Worm (Caenorhabditis elegans) whole organism, L1 larva: ENCODE data around the gene M106.2.
A peak's percentile ranks its signal among the peaks of the same experiment; 100 is the strongest.

Experiments
- C16A3.4 ChIP-seq: fragments of 150-350 bp; optimal IDR thresholded peaks from 2 replicates; lab custom pipeline; 2014; ENCODE audit warnings: missing biosample characterization, missing genetic modification characterization
- F16B12.6 ChIP-seq: fragments of 150-350 bp; optimal IDR thresholded peaks from 2 replicates; lab custom pipeline; 2014; ENCODE audit warnings: missing biosample characterization, missing genetic modification characterization
- aha-1 ChIP-seq: fragments of 150-350 bp; optimal IDR thresholded peaks from 2 replicates; lab custom pipeline; 2014; ENCODE audit warnings: missing biosample characterization, missing genetic modification characterization
- alr-1 ChIP-seq: fragments of 200-800 bp; sonication (Bioruptor generic); optimal IDR thresholded peaks from 2 replicates; lab custom pipeline; 2018; ENCODE audit warnings: borderline replicate concordance, mild to moderate bottlenecking, missing genetic modification characterization, missing compliant biosample characterization
- blmp-1 ChIP-seq: fragments of 150-350 bp; optimal IDR thresholded peaks from 2 replicates; lab custom pipeline; 2014; ENCODE audit warnings: missing biosample characterization, missing genetic modification characterization
- ceh-82 ChIP-seq, 3 experiments: fragments of 150-350 bp in 1 of 3; sonication (generic microtip) in 2 of 3; optimal IDR thresholded peaks; 2 replicates each; lab custom pipeline; 2014 to 2017; ENCODE audit warnings: missing biosample characterization in 3 of 3, missing genetic modification characterization in 3 of 3
- ceh-90 ChIP-seq: sonication (generic microtip); optimal IDR thresholded peaks from 2 replicates; lab custom pipeline; 2016; ENCODE audit warnings: missing genetic modification characterization, missing compliant biosample characterization
- ces-1 ChIP-seq: fragments of 150-350 bp; optimal IDR thresholded peaks from 2 replicates; lab custom pipeline; 2014; ENCODE audit warnings: missing biosample characterization, missing genetic modification reagents, missing genetic modification characterization
- dsc-1 ChIP-seq: sonication (generic microtip); optimal IDR thresholded peaks from 2 replicates; lab custom pipeline; 2016; ENCODE audit warnings: mild to moderate bottlenecking, missing genetic modification characterization, missing compliant biosample characterization
- efl-1 ChIP-seq, 4 experiments: fragments of 150-350 bp; optimal IDR thresholded peaks in 3 of 4; peaks in 1 of 4; 1 replicate in 1 of 4; 2 replicates in 3 of 4; lab custom pipeline; 2014; ENCODE audit warnings: missing biosample characterization in 2 of 4, missing genetic modification characterization in 2 of 4, missing genetic modification reagents in 2 of 4
- egl-13 ChIP-seq: sonication (generic microtip); optimal IDR thresholded peaks from 2 replicates; lab custom pipeline; 2016; ENCODE audit warnings: missing genotype, missing genetic modification reagents, missing genetic modification characterization, missing compliant biosample characterization
- elt-3 ChIP-seq, 6 experiments: fragments of 150-350 bp in 1 of 6; sonication (generic microtip); optimal IDR thresholded peaks; 2 replicates each; lab custom pipeline; 2017 to 2018; ENCODE audit warnings: missing biosample characterization in 6 of 6, missing genetic modification characterization in 6 of 6, inconsistent platforms in 1 of 6
- ets-5 ChIP-seq: fragments of 200-800 bp; sonication (Bioruptor generic); IDR thresholded peaks from 2 replicates; pipeline ENCODE4 v1.3.6; 2022; ENCODE audit warnings: missing genetic modification characterization, missing compliant biosample characterization
- fkh-10 ChIP-seq: sonication (generic microtip); optimal IDR thresholded peaks from 2 replicates; lab custom pipeline; 2017; ENCODE audit warnings: missing biosample characterization, missing genetic modification reagents, missing genetic modification characterization
- fkh-4 ChIP-seq: sonication (generic microtip); optimal IDR thresholded peaks from 2 replicates; lab custom pipeline; 2016; ENCODE audit warnings: missing compliant biosample characterization, missing genetic modification characterization, borderline replicate concordance
- fkh-8 ChIP-seq: sonication (generic microtip); optimal IDR thresholded peaks from 2 replicates; lab custom pipeline; 2016; ENCODE audit warnings: mild to moderate bottlenecking, missing genetic modification characterization, missing compliant biosample characterization
- fos-1 ChIP-seq: fragments of 150-350 bp; optimal IDR thresholded peaks from 2 replicates; lab custom pipeline; 2014; ENCODE audit warnings: missing biosample characterization, missing genetic modification characterization
- grh-1 ChIP-seq: fragments of 200-800 bp; sonication (Bioruptor generic); IDR thresholded peaks from 2 replicates; pipeline ENCODE4 v1.3.6; 2022; ENCODE audit warnings: missing genetic modification reagents, missing genetic modification characterization, missing compliant biosample characterization
- hlh-17 ChIP-seq: fragments of 200-800 bp; sonication (Bioruptor generic); optimal IDR thresholded peaks from 2 replicates; lab custom pipeline; 2018; ENCODE audit warnings: missing genetic modification characterization, mild to moderate bottlenecking, missing compliant biosample characterization, moderate library complexity, borderline replicate concordance
- hlh-4 ChIP-seq: sonication (generic microtip); optimal IDR thresholded peaks from 2 replicates; lab custom pipeline; 2016; ENCODE audit warnings: mild to moderate bottlenecking, missing genetic modification characterization, missing compliant biosample characterization
- lin-15B ChIP-seq: fragments of 150-350 bp; sonication (generic microtip); optimal IDR thresholded peaks from 3 replicates; lab custom pipeline; 2014; ENCODE audit warnings: missing biosample characterization, missing genetic modification characterization
- lsy-2 ChIP-seq, 2 experiments: fragments of 150-350 bp; optimal IDR thresholded peaks; 2 replicates each; lab custom pipeline; 2014; ENCODE audit warnings: missing biosample characterization in 2 of 2, missing genetic modification characterization in 2 of 2
- mab-9 ChIP-seq: fragments of 200-800 bp; sonication (Bioruptor generic); IDR thresholded peaks from 2 replicates; pipeline ENCODE4 v1.3.6; 2022; ENCODE audit warnings: missing genetic modification reagents, missing genetic modification characterization, missing compliant biosample characterization
- mef-2 ChIP-seq: fragments of 150-350 bp; optimal IDR thresholded peaks from 2 replicates; lab custom pipeline; 2014; ENCODE audit warnings: missing biosample characterization, missing genetic modification characterization
- nhr-19 ChIP-seq: fragments of 200-800 bp; sonication (Bioruptor generic); conservative IDR thresholded peaks from 2 replicates; pipeline ENCODE4 v1.3.6; 2022; ENCODE audit warnings: missing genetic modification characterization, missing compliant biosample characterization
- nhr-47 ChIP-seq: sonication (generic microtip); optimal IDR thresholded peaks from 2 replicates; lab custom pipeline; 2016; ENCODE audit warnings: mild to moderate bottlenecking, missing genetic modification characterization, moderate library complexity, missing compliant biosample characterization
- nhr-76 ChIP-seq: sonication (generic microtip); optimal IDR thresholded peaks from 2 replicates; lab custom pipeline; 2017; ENCODE audit warnings: missing biosample characterization, missing genetic modification characterization
- nhr-85 ChIP-seq: sonication (generic microtip); peaks from one replicate; lab custom pipeline; 2016; ENCODE audit warnings: missing genetic modification characterization, inconsistent platforms, missing compliant biosample characterization
- rnt-1 ChIP-seq: sonication (generic microtip); optimal IDR thresholded peaks from 2 replicates; lab custom pipeline; 2016; ENCODE audit warnings: mild to moderate bottlenecking, missing genetic modification characterization, moderate library complexity, missing compliant biosample characterization
- skn-1 ChIP-seq: fragments of 150-350 bp; optimal IDR thresholded peaks from 2 replicates; lab custom pipeline; 2014; ENCODE audit warnings: missing biosample characterization, missing genetic modification characterization
- sup-37 ChIP-seq: fragments of 200-800 bp; sonication (Bioruptor generic); optimal IDR thresholded peaks from 2 replicates; lab custom pipeline; 2018; ENCODE audit warnings: mild to moderate bottlenecking, missing genetic modification characterization, missing compliant biosample characterization
- vab-15 ChIP-seq: sonication (generic microtip); optimal IDR thresholded peaks from 2 replicates; lab custom pipeline; 2017; ENCODE audit warnings: missing genotype, mild to moderate bottlenecking, missing genetic modification characterization, missing compliant biosample characterization
- zag-1 ChIP-seq: fragments of 150-350 bp; optimal IDR thresholded peaks from 2 replicates; lab custom pipeline; 2014; ENCODE audit warnings: missing biosample characterization, missing genetic modification characterization
- ztf-11 ChIP-seq, 2 experiments: sonication (generic microtip); optimal IDR thresholded peaks; 2 replicates each; lab custom pipeline; 2016 to 2017; ENCODE audit warnings: missing genetic modification characterization in 2 of 2, missing biosample characterization in 1 of 2, missing compliant biosample characterization in 1 of 2
- ztf-4 ChIP-seq: fragments of 150-350 bp; optimal IDR thresholded peaks from 2 replicates; lab custom pipeline; 2014; ENCODE audit warnings: missing biosample characterization, missing genetic modification characterization

M106.2 gene

ce11 chrII:10887097-10887496 is 37.3 kb upstream of the M106.2 start (continued):
- TF ChIP-seq fkh-8 (tag; lab: Kevin White, UChicago) (no peak), elt-3 (tag; optimal IDR thresholded peaks at IDR 0.05; lab: Kevin White, UChicago) (peak in 1 of 6 experiments; percentile 57), alr-1 (no peak), egl-13 (tag; lab: Kevin White, UChicago) (no peak), rnt-1 (tag; lab: Kevin White, UChicago) (no peak), C16A3.4 (tag; lab: Kevin White, UChicago) (no peak), vab-15 (no peak)

- peak; percentile 12 for TF ChIP-seq blmp-1 (tag; lab: Kevin White, UChicago)
- no peak for TF ChIP-seq sup-37 (GFP tag; lab: Kevin White, UChicago)
- TF ChIP-seq ces-1 (GFP tag; lab: Kevin White, UChicago): no peak
- TF ChIP-seq nhr-85 (tag; lab: Kevin White, UChicago): peak; percentile 53
Measured at ce11 chrII:10885868-10886514, 36.2 kb upstream of the M106.2 start, which contains the start of gene F44F4.3. Gene F44F4.3, minus strand, starts transcription at chrII:10885918.

- no peak for TF ChIP-seq hlh-4 (tag; lab: Kevin White, UChicago)
- TF ChIP-seq mef-2: no peak
- TF ChIP-seq ets-5 (GFP tag; lab: Robert Waterston, UW): no peak
- TF ChIP-seq lsy-2 (tag; optimal IDR thresholded peaks at IDR 0.05; lab: Kevin White, UChicago): no peak
- no peak for TF ChIP-seq zag-1 (tag; lab: Kevin White, UChicago)
- TF ChIP-seq hlh-17: no peak
- no peak for TF ChIP-seq nhr-85 (tag; lab: Kevin White, UChicago)
- TF ChIP-seq elt-3 (tag; optimal IDR thresholded peaks at IDR 0.05; lab: Kevin White, UChicago): no peak
- no peak for TF ChIP-seq ceh-82 (tag; optimal IDR thresholded peaks at IDR 0.05; lab: Kevin White, UChicago)
- no peak for TF ChIP-seq sup-37 (GFP tag; lab: Kevin White, UChicago)
- no peak for TF ChIP-seq fos-1
- no peak for TF ChIP-seq aha-1 (tag; lab: Kevin White, UChicago)
- TF ChIP-seq fkh-4 (tag; lab: Kevin White, UChicago): no peak
Measured at ce11 chrII:10885250-10885649, 35.4 kb upstream of the M106.2 start.

ce11 chrII:10884396-10884795 is 34.6 kb upstream of the M106.2 start, which contains the start of gene egg-3:
Gene egg-3, minus strand, starts transcription at chrII:10884441.
- no peak for TF ChIP-seq vab-15
- TF ChIP-seq lin-15B (tag; lab: Kevin White, UChicago): no peak
- no peak for TF ChIP-seq fkh-10
- TF ChIP-seq ztf-4 (tag; lab: Kevin White, UChicago): no peak
- no peak for TF ChIP-seq grh-1 (GFP tag; lab: Robert Waterston, UW)
- no peak for TF ChIP-seq nhr-76 (tag; lab: Kevin White, UChicago)
- no peak for TF ChIP-seq fkh-8 (tag; lab: Kevin White, UChicago)
- no peak for TF ChIP-seq efl-1 (optimal IDR thresholded peaks at IDR 0.05; lab: Kevin White, UChicago)
- no peak for TF ChIP-seq efl-1 (GFP tag; optimal IDR thresholded peaks at IDR 0.05 in 1 of 2; lab: Kevin White, UChicago)
- no peak for TF ChIP-seq mab-9 (GFP tag; lab: Robert Waterston, UW)
- TF ChIP-seq ztf-11 (tag; optimal IDR thresholded peaks at IDR 0.05; lab: Kevin White, UChicago): no peak
- TF ChIP-seq nhr-19 (GFP tag; lab: Robert Waterston, UW): no peak
- TF ChIP-seq F16B12.6 (tag; lab: Kevin White, UChicago): no peak
- TF ChIP-seq nhr-47: no peak
- TF ChIP-seq C16A3.4 (tag; lab: Kevin White, UChicago): no peak

ce11 chrII:10880625-10881024 is 30.8 kb upstream of the M106.2 start, which contains the start of gene lurp-1:
Gene lurp-1, plus strand, starts transcription at chrII:10880925.
- no peak for TF ChIP-seq skn-1 (tag; lab: Kevin White, UChicago)
- no peak for TF ChIP-seq grh-1 (GFP tag; lab: Robert Waterston, UW)
- TF ChIP-seq ceh-90 (tag; lab: Kevin White, UChicago): no peak
- TF ChIP-seq dsc-1 (tag; lab: Kevin White, UChicago): peak; percentile 69
- TF ChIP-seq, all 84 proteins: peak for 1
